Worm (Caenorhabditis elegans): ENCODE measurements around the gene set-6.

Gene set-6

ce11 chrX:11985887-11986286 lies 11.4 kb upstream of the set-6 start, which contains the start of gene C49F5.5:
TSS of gene C49F5.5 (plus strand) at chrX:11986187.
- TF ChIP-seq K09A11.1 (tag; optimal IDR thresholded peaks at IDR 0.05; ENCODE audit: insufficient read depth) (no peak), sdc-2 (tag; optimal IDR thresholded peaks at IDR 0.05) (no peak), ceh-34 (tag; optimal IDR thresholded peaks at IDR 0.05) (no peak), ets-4 (tag; optimal IDR thresholded peaks at IDR 0.05) (no peak), unc-3 (GFP tag; conservative IDR thresholded peaks at IDR 0.05) (no peak), unc-3 (tag; optimal IDR thresholded peaks at IDR 0.05) (no peak), lim-6 (tag; optimal IDR thresholded peaks at IDR 0.05) (no peak), tbx-2 (tag; optimal IDR thresholded peaks at IDR 0.05) (no peak), sox-2 (GFP tag; IDR thresholded peaks at IDR 0.05) (no peak), Y22D7AL.16 (tag; optimal IDR thresholded peaks at IDR 0.05) (no peak), pax-1 (tag; optimal IDR thresholded peaks at IDR 0.05) (no peak), pag-3 (tag; optimal IDR thresholded peaks at IDR 0.05; ENCODE audit: borderline replicate concordance) (no peak), T23F11.4 (GFP tag; optimal IDR thresholded peaks at IDR 0.05) (no peak), hlh-30 (tag; optimal IDR thresholded peaks at IDR 0.05; ENCODE audit: insufficient read depth) (no peak), unc-55 (GFP tag; optimal IDR thresholded peaks at IDR 0.05) (no peak), ceh-18 (tag; optimal IDR thresholded peaks at IDR 0.05) (no peak), fkh-6 (tag; optimal IDR thresholded peaks at IDR 0.05) (no peak)

DNA sequence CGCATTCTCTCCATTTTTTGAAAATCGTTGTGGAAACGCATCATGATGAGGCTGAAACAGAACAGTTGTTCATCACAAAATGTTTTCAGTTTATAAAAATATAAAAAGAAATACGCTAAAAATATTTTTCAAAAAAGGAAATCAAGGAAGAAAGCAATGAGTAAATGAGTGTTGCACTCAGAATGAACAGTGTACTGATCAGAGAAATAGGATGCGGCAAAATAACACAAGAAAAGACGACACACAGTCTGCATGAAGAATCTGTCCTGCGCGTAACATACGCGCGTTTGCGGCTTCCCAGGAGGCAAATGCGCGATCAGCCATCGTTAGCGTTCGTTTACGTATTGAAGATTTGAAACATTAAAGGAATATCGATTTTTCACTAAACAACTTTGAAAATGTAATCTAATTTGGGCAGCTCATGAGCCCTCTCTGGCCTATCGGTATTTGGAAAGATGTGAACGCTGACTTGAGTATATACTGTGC lies 9.1 kb upstream of the set-6 start, which contains the start of gene C49F5.3:
Gene C49F5.3 (minus strand): TSS at position 51 of the 486 bp plus-strand sequence.
- TF ChIP-seq T23F11.4 (GFP tag; optimal IDR thresholded peaks at IDR 0.05) (no peak), tbx-2 (tag; optimal IDR thresholded peaks at IDR 0.05) (no peak), ceh-19 (GFP tag; optimal IDR thresholded peaks at IDR 0.05) (no peak), ceh-14 (tag; optimal IDR thresholded peaks at IDR 0.05) (no peak)

DNA sequence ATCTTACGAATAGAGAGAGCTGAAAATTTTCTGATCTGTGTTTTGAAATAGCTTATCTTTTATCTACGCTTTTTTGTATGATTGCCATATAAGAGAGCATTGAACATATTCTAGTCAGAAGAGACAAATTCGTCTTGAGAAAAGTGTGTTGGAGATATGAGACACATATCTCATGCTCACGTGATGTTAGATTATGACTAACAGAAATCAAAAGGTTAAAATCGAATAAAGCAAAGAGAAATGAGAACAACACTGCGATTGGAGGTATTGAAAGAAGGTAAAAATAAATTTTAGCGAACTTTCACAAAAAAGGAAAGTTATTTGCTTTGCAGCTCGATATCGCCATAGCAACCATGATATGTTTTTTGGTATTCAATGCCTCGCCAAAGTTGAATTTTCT lies 7.6 kb upstream of the set-6 start, which contains the start of gene nhr-167:
Gene nhr-167 (minus strand): TSS at position 21 of the 400 bp plus-strand sequence.
- no peak for TF ChIP-seq fax-1 (tag; optimal IDR thresholded peaks at IDR 0.05)
- TF ChIP-seq ceh-24 (tag; optimal IDR thresholded peaks at IDR 0.05), result no peak
- TF ChIP-seq sox-4 (tag; optimal IDR thresholded peaks at IDR 0.05), result no peak
- no peak for TF ChIP-seq fkh-10 (GFP tag; optimal IDR thresholded peaks at IDR 0.05)
- TF ChIP-seq ztf-16 (tag; optimal IDR thresholded peaks at IDR 0.05), result no peak
- no peak for TF ChIP-seq elt-2 (tag; optimal IDR thresholded peaks at IDR 0.05)
- TF ChIP-seq ceh-6 (GFP tag; optimal IDR thresholded peaks at IDR 0.05), result no peak
- no peak for TF ChIP-seq lin-11 (tag; optimal IDR thresholded peaks at IDR 0.05)
- no peak for TF ChIP-seq ceh-14 (tag; optimal IDR thresholded peaks at IDR 0.05)
- no peak for TF ChIP-seq che-1 (tag; optimal IDR thresholded peaks at IDR 0.05)
- TF ChIP-seq hlh-6 (tag; optimal IDR thresholded peaks at IDR 0.05), result no peak
- no peak for TF ChIP-seq hlh-8 (tag; optimal IDR thresholded peaks at IDR 0.05)
- TF ChIP-seq pros-1 (tag; optimal IDR thresholded peaks at IDR 0.05), result no peak
- no peak for TF ChIP-seq pax-1 (tag; optimal IDR thresholded peaks at IDR 0.05)
- TF ChIP-seq hlh-15 (tag; optimal IDR thresholded peaks at IDR 0.05), result no peak
- no peak for TF ChIP-seq ceh-45 (GFP tag; IDR thresholded peaks at IDR 0.05)
- TF ChIP-seq lim-6 (tag; optimal IDR thresholded peaks at IDR 0.05), result no peak
- no peak for TF ChIP-seq mec-3 (tag; optimal IDR thresholded peaks at IDR 0.05; ENCODE audit: borderline replicate concordance)
- TF ChIP-seq ceh-34 (tag; optimal IDR thresholded peaks at IDR 0.05), result no peak
- no peak for TF ChIP-seq ceh-9 (tag; optimal IDR thresholded peaks at IDR 0.05)

DNA sequence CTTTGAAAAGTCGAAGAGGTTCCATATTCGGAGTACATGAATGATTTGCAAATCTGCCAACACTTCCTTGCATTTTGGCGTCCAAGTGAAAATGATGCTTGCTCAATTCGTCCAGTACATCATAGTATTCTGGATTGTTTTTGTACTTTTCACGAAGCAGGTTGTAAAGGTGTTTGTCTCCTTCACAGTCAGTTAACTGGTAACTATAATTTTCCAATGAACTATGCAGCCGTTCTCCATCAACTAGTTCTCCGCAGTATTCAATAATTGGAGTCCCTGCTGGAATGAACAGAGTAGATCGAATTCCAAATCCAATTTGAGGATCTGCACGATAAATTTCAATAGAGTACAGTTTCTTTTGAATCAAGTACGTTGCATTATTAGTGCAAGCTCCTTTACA lies 3.2 kb downstream of the set-6 start:
- no peak for TF ChIP-seq pros-1 (tag; optimal IDR thresholded peaks at IDR 0.05)
- TF ChIP-seq odd-2 (tag; optimal IDR thresholded peaks at IDR 0.05), result no peak
- TF ChIP-seq dmd-4 (tag; optimal IDR thresholded peaks at IDR 0.05; ENCODE audit: borderline replicate concordance), result no peak
- no peak for TF ChIP-seq K02D7.2 (tag; optimal IDR thresholded peaks at IDR 0.05)
- TF ChIP-seq ttx-3 (tag; optimal IDR thresholded peaks at IDR 0.05), result no peak
- no peak for TF ChIP-seq Y22D7AL.16 (tag; optimal IDR thresholded peaks at IDR 0.05)
- no peak for TF ChIP-seq rnt-1 (tag; optimal IDR thresholded peaks at IDR 0.05)
- no peak for TF ChIP-seq ceh-30 (tag; optimal IDR thresholded peaks at IDR 0.05)
- no peak for TF ChIP-seq ceh-34 (tag; optimal IDR thresholded peaks at IDR 0.05)
- no peak for TF ChIP-seq tbx-2 (tag; optimal IDR thresholded peaks at IDR 0.05)
